Worm (Caenorhabditis elegans): ENCODE results near the gene ubc-7.
A peak's percentile ranks its signal among the peaks of the same experiment; 100 is the strongest.

ubc-7 gene

DNA sequence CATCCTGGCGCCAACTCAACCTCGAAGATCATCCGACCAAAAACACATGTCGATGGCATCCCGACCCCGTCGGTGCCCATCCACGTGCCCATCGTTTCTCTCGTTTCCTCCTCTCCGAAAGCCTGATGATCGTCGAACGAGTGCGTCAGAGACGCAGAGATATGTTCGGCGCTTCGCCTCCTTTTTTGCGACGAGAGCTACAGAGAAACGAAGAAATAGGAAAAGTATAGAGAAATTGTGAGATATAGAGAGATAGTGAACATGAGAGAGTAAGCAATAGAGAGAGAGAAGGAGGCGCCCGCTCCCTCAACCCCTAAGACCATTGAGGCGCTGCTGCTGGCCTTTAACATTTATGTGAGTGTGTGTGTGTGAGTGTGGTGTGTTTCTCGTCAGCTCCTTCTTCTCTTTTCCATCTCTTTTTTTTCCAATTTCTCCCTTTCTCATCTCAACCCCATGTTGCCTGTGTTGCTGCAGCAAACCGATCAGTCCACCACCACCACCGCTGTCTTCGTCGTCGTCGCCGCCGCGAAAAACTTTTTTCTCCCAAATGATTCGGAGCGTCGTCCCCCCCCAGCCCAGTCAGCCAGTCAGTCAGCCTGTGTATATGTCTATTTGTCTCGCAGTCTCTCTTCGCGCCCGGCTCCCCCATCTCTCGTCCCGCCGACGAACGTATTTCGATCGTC is 11.7 kb downstream of the ubc-7 start, which contains the start of gene hlh-11 (continued):
- TF ChIP-seq set-16 (GFP tag; IDR thresholded peaks at IDR 0.05) (peak; percentile 93), Y105C5A.15 (GFP tag; IDR thresholded peaks at IDR 0.05) (no peak), ceh-62 (tag; optimal IDR thresholded peaks at IDR 0.05) (no peak), nhr-10 (tag; optimal IDR thresholded peaks at IDR 0.05) (peak; percentile 91), daf-16 (GFP tag; optimal IDR thresholded peaks at IDR 0.05) (peak in 1 of 2 experiments; percentile 81), daf-16 (tag; optimal IDR thresholded peaks at IDR 0.05) (peak; percentile 66), pha-4 (GFP tag; IDR thresholded peaks at IDR 0.05) (peak; percentile 91), pha-4 (tag; optimal IDR thresholded peaks at IDR 0.05) (peak; percentile 30), madf-9 (GFP tag; conservative IDR thresholded peaks at IDR 0.05) (no peak), mxl-3 (GFP tag; optimal IDR thresholded peaks at IDR 0.05) (peak; percentile 97), daf-19 (GFP tag; conservative IDR thresholded peaks at IDR 0.05) (no peak), egl-43 (GFP tag; IDR thresholded peaks at IDR 0.05) (peak; percentile 62; the same call in 1 of the 2 replicates), lin-39 (tag; optimal IDR thresholded peaks at IDR 0.05) (no peak), lir-3 (tag; optimal IDR thresholded peaks at IDR 0.05) (no peak), F37D6.2 (tag; optimal IDR thresholded peaks at IDR 0.05) (peak; percentile 90), snpc-4 (tag; optimal IDR thresholded peaks at IDR 0.05) (no peak), R02D3.7 (tag; optimal IDR thresholded peaks at IDR 0.05) (no peak), fos-1 (tag; optimal IDR thresholded peaks at IDR 0.05) (no peak), nhr-42 (GFP tag; IDR thresholded peaks at IDR 0.05) (0 out of 2 replicates have a peak, but pooled peaks have one; percentile 42), jun-1 (tag; optimal IDR thresholded peaks at IDR 0.05) (no peak), ctbp-1 (GFP tag; IDR thresholded peaks at IDR 0.05) (peak; percentile 91), nhr-41 (GFP tag; IDR thresholded peaks at IDR 0.05) (peak; percentile 7; the same call in 1 of the 2 replicates), lim-7 (GFP tag; IDR thresholded peaks at IDR 0.05) (no peak; the same call in 1 of the 2 replicates), F49E8.2 (tag; optimal IDR thresholded peaks at IDR 0.05; ENCODE audit: borderline replicate concordance) (no peak), dmd-8 (GFP tag; IDR thresholded peaks at IDR 0.05) (no peak), hmg-1.1 (GFP tag; IDR thresholded peaks at IDR 0.05) (peak; percentile 89), madf-5 (GFP tag; IDR thresholded peaks at IDR 0.05) (peak in 1 of 2 experiments; percentile 65; a peak in 1 of 4 replicates), nhr-6 (tag; optimal IDR thresholded peaks at IDR 0.05) (peak; percentile 85), unc-39 (tag; optimal IDR thresholded peaks at IDR 0.05) (no peak), dmd-6 (GFP tag; IDR thresholded peaks at IDR 0.05) (peak; percentile 65), egl-27 (tag; optimal IDR thresholded peaks at IDR 0.05) (no peak), T26A8.4 (GFP tag; IDR thresholded peaks at IDR 0.05) (peak; percentile 79), mdl-1 (tag; optimal IDR thresholded peaks at IDR 0.05) (peak; percentile 92 to 99), arid-1 (GFP tag; conservative IDR thresholded peaks at IDR 0.05) (peak; percentile 17; the same call in 1 of the 2 replicates), fkh-10 (GFP tag; optimal IDR thresholded peaks at IDR 0.05) (peak; percentile 89), tag-97 (GFP tag; IDR thresholded peaks at IDR 0.05) (no peak), attf-4 (tag; optimal IDR thresholded peaks at IDR 0.05) (no peak), F26F4.8 (GFP tag; conservative IDR thresholded peaks at IDR 0.05) (no peak), lin-15B (tag; optimal IDR thresholded peaks at IDR 0.05) (no peak), ceh-28 (tag; optimal IDR thresholded peaks at IDR 0.05) (peak; percentile 46), ces-1 (GFP tag; optimal IDR thresholded peaks at IDR 0.05) (peak; percentile 58), unc-130 (GFP tag; optimal IDR thresholded peaks at IDR 0.05) (no peak), lin-1 (GFP tag; IDR thresholded peaks at IDR 0.05) (peak; percentile 66), pqm-1 (tag; optimal IDR thresholded peaks at IDR 0.05) (peak; percentile 57), ZK337.2 (GFP tag; IDR thresholded peaks at IDR 0.05) (0 out of 2 replicates have a peak, but pooled peaks have one; percentile 8), F44E2.7 (GFP tag; IDR thresholded peaks at IDR 0.05) (no peak), snpc-1.2 (GFP tag; IDR thresholded peaks at IDR 0.05) (0 out of 2 replicates have a peak, but pooled peaks have one; percentile 13), duxl-1 (tag; optimal IDR thresholded peaks at IDR 0.05; ENCODE audit: poor library complexity) (peak; percentile 25), daf-8 (GFP tag; IDR thresholded peaks at IDR 0.05) (no peak), aly-2 (tag; optimal IDR thresholded peaks at IDR 0.05) (no peak), ceh-44 (GFP tag; IDR thresholded peaks at IDR 0.05) (no peak)
